Worm (Caenorhabditis elegans): ENCODE measurements around the gene tyra-3.

ce11 chrX:4970863-4971345 is 23.1 kb downstream of the tyra-3 start, which contains the start of gene calu-1:
- TF ChIP-seq dao-5 (tag; optimal IDR thresholded peaks at IDR 0.05) (no peak), him-1 (tag; optimal IDR thresholded peaks at IDR 0.05) (no peak), W03F9.2 (tag; optimal IDR thresholded peaks at IDR 0.05) (no peak)
